Worm (Caenorhabditis elegans) whole organism, late embryonic: ENCODE data around the gene B0302.2.

Experiments used
- C38D4.7 ChIP-seq: fragments of 200-800 bp; sonication (Bioruptor generic); optimal IDR thresholded peaks from 2 replicates; lab custom pipeline; 2018; ENCODE audit warnings: mild to moderate bottlenecking, missing genetic modification characterization, moderate library complexity, missing compliant biosample characterization
- K02D7.2 ChIP-seq: sonication (generic microtip); optimal IDR thresholded peaks from 2 replicates; lab custom pipeline; 2017; ENCODE audit warnings: mild to moderate bottlenecking, missing genetic modification characterization, missing compliant biosample characterization
- Y22D7AL.16 ChIP-seq: sonication (generic microtip); optimal IDR thresholded peaks from 2 replicates; lab custom pipeline; 2016; ENCODE audit warnings: missing genetic modification characterization, missing compliant biosample characterization
- ama-1 ChIP-seq: fragments of 150-350 bp; optimal IDR thresholded peaks from 2 replicates; lab custom pipeline; 2014
- ceh-14 ChIP-seq: sonication (generic microtip); optimal IDR thresholded peaks from 2 replicates; lab custom pipeline; 2016; ENCODE audit warnings: missing genotype, missing genetic modification characterization, missing compliant biosample characterization
- ceh-19 ChIP-seq: fragments of 200-800 bp; sonication (Bioruptor generic); optimal IDR thresholded peaks from 2 replicates; lab custom pipeline; 2018; ENCODE audit warnings: mild to moderate bottlenecking, missing genetic modification characterization, missing compliant biosample characterization
- ceh-2 ChIP-seq: sonication (generic microtip); optimal IDR thresholded peaks from 2 replicates; lab custom pipeline; 2016; ENCODE audit warnings: missing genotype, missing genetic modification characterization, missing compliant biosample characterization
- ceh-22 ChIP-seq: sonication (generic microtip); optimal IDR thresholded peaks from 2 replicates; lab custom pipeline; 2017; ENCODE audit warnings: missing biosample characterization, missing genetic modification characterization
- ceh-30 ChIP-seq: fragments of 150-350 bp; optimal IDR thresholded peaks from 2 replicates; lab custom pipeline; 2014; ENCODE audit warnings: missing biosample characterization, missing genetic modification characterization
- ceh-31 ChIP-seq: sonication (generic microtip); optimal IDR thresholded peaks from 2 replicates; lab custom pipeline; 2016; ENCODE audit warnings: missing genetic modification characterization, missing compliant biosample characterization
- ceh-45 ChIP-seq: fragments of 200-800 bp; sonication (Bioruptor generic); IDR thresholded peaks from 2 replicates; pipeline ENCODE4 v1.3.6; 2022; ENCODE audit warnings: missing genetic modification reagents, missing genetic modification characterization, missing compliant biosample characterization
- ceh-48 ChIP-seq: sonication (generic microtip); optimal IDR thresholded peaks from 2 replicates; lab custom pipeline; 2016; ENCODE audit warnings: missing genetic modification characterization, inconsistent platforms, missing compliant biosample characterization
- ceh-9 ChIP-seq: sonication (generic microtip); optimal IDR thresholded peaks from 2 replicates; lab custom pipeline; 2016; ENCODE audit warnings: mild to moderate bottlenecking, missing genetic modification characterization, inconsistent platforms, missing compliant biosample characterization
- che-1 ChIP-seq: sonication (generic microtip); optimal IDR thresholded peaks from 2 replicates; lab custom pipeline; 2016; ENCODE audit warnings: mild to moderate bottlenecking, missing genetic modification characterization, missing compliant biosample characterization
- dmd-4 ChIP-seq: sonication (generic microtip); optimal IDR thresholded peaks from 2 replicates; lab custom pipeline; 2016; ENCODE audit warnings: borderline replicate concordance, missing genetic modification characterization, missing compliant biosample characterization
- elt-4 ChIP-seq: sonication (generic microtip); optimal IDR thresholded peaks from 2 replicates; lab custom pipeline; 2016; ENCODE audit warnings: missing genetic modification characterization, missing compliant biosample characterization
- ets-4 ChIP-seq: sonication (generic microtip); optimal IDR thresholded peaks from 2 replicates; lab custom pipeline; 2016; ENCODE audit warnings: missing genetic modification characterization, missing compliant biosample characterization
- eyg-1 ChIP-seq: sonication (generic microtip); optimal IDR thresholded peaks from 2 replicates; lab custom pipeline; 2016; ENCODE audit warnings: missing genotype, missing genetic modification characterization, missing compliant biosample characterization
- fax-1 ChIP-seq: sonication (generic microtip); optimal IDR thresholded peaks from 2 replicates; lab custom pipeline; 2016; ENCODE audit warnings: missing genotype, missing genetic modification characterization, missing compliant biosample characterization
- gmeb-2 ChIP-seq: sonication (generic microtip); optimal IDR thresholded peaks from 2 replicates; lab custom pipeline; 2016; ENCODE audit warnings: missing genetic modification characterization, inconsistent platforms, missing compliant biosample characterization
- hlh-15 ChIP-seq: sonication (generic microtip); optimal IDR thresholded peaks from 2 replicates; lab custom pipeline; 2016; ENCODE audit warnings: missing genetic modification characterization, missing compliant biosample characterization
- hlh-30 ChIP-seq: sonication (generic microtip); optimal IDR thresholded peaks from 2 replicates; lab custom pipeline; 2017; ENCODE audit warnings: antibody characterized with exemption, missing genetic modification characterization, missing compliant biosample characterization; ENCODE audit not compliant: insufficient read depth
- hlh-6 ChIP-seq: sonication (generic microtip); optimal IDR thresholded peaks from 2 replicates; lab custom pipeline; 2016; ENCODE audit warnings: missing genotype, missing genetic modification characterization, missing compliant biosample characterization
- lin-11 ChIP-seq: fragments of 200-800 bp; sonication (Bioruptor generic); optimal IDR thresholded peaks from 2 replicates; lab custom pipeline; 2018; ENCODE audit warnings: mild to moderate bottlenecking, missing genetic modification characterization, missing compliant biosample characterization
- nhr-11 ChIP-seq: fragments of 150-350 bp; optimal IDR thresholded peaks from 2 replicates; lab custom pipeline; 2014; ENCODE audit warnings: missing biosample characterization, missing genetic modification characterization
- npax-4 ChIP-seq: sonication (generic microtip); optimal IDR thresholded peaks from 2 replicates; lab custom pipeline; 2016; ENCODE audit warnings: missing genetic modification characterization, missing compliant biosample characterization
- odd-2 ChIP-seq: sonication (generic microtip); optimal IDR thresholded peaks from 2 replicates; lab custom pipeline; 2017; ENCODE audit warnings: antibody characterized with exemption, mild to moderate bottlenecking, missing genetic modification characterization, missing compliant biosample characterization
- pat-9 ChIP-seq: fragments of 200-800 bp; sonication (Bioruptor generic); optimal IDR thresholded peaks from 2 replicates; lab custom pipeline; 2018; ENCODE audit warnings: mild to moderate bottlenecking, missing genetic modification characterization, moderate library complexity, missing compliant biosample characterization
- pqm-1 ChIP-seq: sonication (generic microtip); optimal IDR thresholded peaks from 2 replicates; lab custom pipeline; 2016; ENCODE audit warnings: missing genetic modification characterization, missing compliant biosample characterization
- pros-1 ChIP-seq: fragments of 150-350 bp; optimal IDR thresholded peaks from 2 replicates; lab custom pipeline; 2014; ENCODE audit warnings: missing biosample characterization, missing genetic modification reagents, missing genetic modification characterization
- rnt-1 ChIP-seq: sonication (generic microtip); optimal IDR thresholded peaks from 2 replicates; lab custom pipeline; 2016; ENCODE audit warnings: missing genetic modification characterization, missing compliant biosample characterization
- sox-2 ChIP-seq: fragments of 200-800 bp; sonication (Bioruptor generic); IDR thresholded peaks from 2 replicates; pipeline ENCODE4 v1.3.6; 2022; ENCODE audit warnings: missing genetic modification reagents, missing genetic modification characterization, missing compliant biosample characterization
- sox-4 ChIP-seq: sonication (generic microtip); optimal IDR thresholded peaks from 2 replicates; lab custom pipeline; 2017; ENCODE audit warnings: mild to moderate bottlenecking, missing genetic modification characterization, inconsistent platforms, missing compliant biosample characterization
- unc-3 ChIP-seq, 2 experiments: fragments of 200-800 bp in 1 of 2; sonication (Bioruptor generic) in 1 of 2; sonication (generic microtip) in 1 of 2; conservative IDR thresholded peaks in 1 of 2; optimal IDR thresholded peaks in 1 of 2; 2 replicates each; pipeline versions ENCODE4 v1.3.6 to Lab custom; 2016 to 2022; ENCODE audit warnings: missing compliant biosample characterization in 2 of 2, missing genetic modification characterization in 2 of 2, missing genetic modification reagents in 1 of 2
- unc-42 ChIP-seq: sonication (generic microtip); optimal IDR thresholded peaks from 2 replicates; lab custom pipeline; 2016; ENCODE audit warnings: missing genotype, missing genetic modification characterization, missing compliant biosample characterization
- unc-86 ChIP-seq: sonication (generic microtip); optimal IDR thresholded peaks from 2 replicates; lab custom pipeline; 2016; ENCODE audit warnings: missing genetic modification characterization, missing compliant biosample characterization
- zip-5 ChIP-seq: sonication (generic microtip); optimal IDR thresholded peaks from 2 replicates; lab custom pipeline; 2016; ENCODE audit warnings: missing genetic modification characterization, missing compliant biosample characterization

B0302.2 gene

DNA sequence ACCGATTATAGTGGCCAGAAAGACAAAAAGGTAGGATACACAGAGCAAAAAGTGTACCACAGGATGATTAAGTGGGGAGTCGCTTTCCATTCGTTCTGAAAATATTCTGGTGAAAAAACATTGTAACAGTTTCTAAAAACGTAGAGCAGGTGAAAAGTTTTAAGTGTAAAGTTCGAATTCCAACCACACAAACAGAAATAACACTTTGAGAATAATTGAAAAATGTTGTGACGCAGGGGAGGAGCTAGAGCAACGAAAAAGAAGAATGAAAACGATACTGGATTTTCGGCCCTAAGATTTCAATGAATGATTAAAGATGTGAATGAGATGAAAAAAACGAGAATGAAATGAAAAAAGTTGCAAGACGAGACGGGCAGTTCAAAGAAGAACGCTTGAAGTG is 20.5 kb upstream of the B0302.2 start, which contains the start of gene npr-21:
TSS of gene npr-21 (minus strand) at position 101 of the 400 bp plus-strand sequence.
- TF ChIP-seq unc-3 (GFP tag; conservative IDR thresholded peaks at IDR 0.05; lab: Robert Waterston, UW) (no peak), unc-3 (tag; optimal IDR thresholded peaks at IDR 0.05; lab: Kevin White, UChicago) (no peak), ama-1 (no peak), ceh-30 (tag; lab: Kevin White, UChicago) (no peak), unc-86 (no peak), ceh-2 (no peak), C38D4.7 (GFP tag; lab: Kevin White, UChicago) (no peak), ceh-45 (GFP tag; lab: Robert Waterston, UW) (no peak), hlh-30 (no peak), pqm-1 (tag; lab: Kevin White, UChicago) (no peak), ceh-14 (tag; lab: Kevin White, UChicago) (no peak), pat-9 (tag; lab: Kevin White, UChicago) (no peak), hlh-6 (tag; lab: Kevin White, UChicago) (no peak), lin-11 (tag; lab: Kevin White, UChicago) (no peak), Y22D7AL.16 (tag; lab: Kevin White, UChicago) (no peak), che-1 (tag; lab: Kevin White, UChicago) (no peak), sox-2 (GFP tag; lab: Robert Waterston, UW) (no peak), sox-4 (tag; lab: Kevin White, UChicago) (no peak), elt-4 (no peak), ets-4 (tag; lab: Kevin White, UChicago) (no peak), pros-1 (tag; lab: Kevin White, UChicago) (no peak)

DNA sequence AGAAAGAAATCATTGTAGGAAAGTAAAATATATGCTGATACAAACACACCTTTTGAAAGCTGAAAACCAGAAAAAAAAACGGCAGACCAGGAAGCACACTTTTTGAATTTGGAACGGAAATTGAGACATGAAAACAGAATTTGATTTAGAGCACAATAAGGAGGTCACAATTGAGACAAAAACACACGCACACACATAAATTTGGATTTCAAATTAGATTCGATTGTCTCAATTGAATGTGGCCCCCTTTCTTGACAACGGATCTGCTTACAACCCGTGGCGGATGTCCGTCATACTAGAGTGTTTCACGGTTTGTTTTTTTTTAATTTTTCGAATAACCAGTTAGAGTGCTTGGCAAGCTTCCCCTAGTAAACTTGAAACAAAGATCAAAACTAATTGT is 10.3 kb upstream of the B0302.2 start:
- TF ChIP-seq fax-1 (tag; lab: Kevin White, UChicago) (no peak), ceh-45 (GFP tag; lab: Robert Waterston, UW) (no peak), hlh-15 (tag; lab: Kevin White, UChicago) (no peak), K02D7.2 (no peak), dmd-4 (no peak)

DNA sequence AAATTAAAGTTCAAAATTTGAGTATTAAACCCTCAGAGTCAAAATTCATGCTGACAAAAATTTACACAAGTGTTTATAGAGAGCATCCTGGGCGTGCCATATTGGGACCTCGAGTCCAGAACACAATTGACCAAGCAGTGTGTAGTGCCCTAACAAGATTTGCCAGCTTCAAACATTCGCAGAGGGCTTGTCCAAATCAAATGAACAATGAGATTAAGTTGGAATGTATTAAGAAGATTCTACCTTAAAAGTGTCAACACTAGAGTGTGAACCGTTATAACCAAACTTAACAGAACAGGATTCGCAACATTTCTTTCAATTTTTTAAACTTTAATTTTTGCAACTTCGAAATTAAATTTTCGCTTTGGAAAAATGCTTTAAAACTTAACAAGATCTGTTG is 7.9 kb upstream of the B0302.2 start:
- no peak for TF ChIP-seq pqm-1 (tag; lab: Kevin White, UChicago)
- no peak for TF ChIP-seq gmeb-2 (tag; lab: Kevin White, UChicago)
- TF ChIP-seq unc-42 (tag; lab: Kevin White, UChicago) = peak; percentile 59
- no peak for TF ChIP-seq rnt-1 (tag; lab: Kevin White, UChicago)
- no peak for TF ChIP-seq nhr-11 (tag; lab: Kevin White, UChicago)
- no peak for TF ChIP-seq ceh-19
- TF ChIP-seq ceh-31 (tag; lab: Kevin White, UChicago) = no peak
- TF ChIP-seq odd-2 (tag; lab: Kevin White, UChicago) = no peak

DNA sequence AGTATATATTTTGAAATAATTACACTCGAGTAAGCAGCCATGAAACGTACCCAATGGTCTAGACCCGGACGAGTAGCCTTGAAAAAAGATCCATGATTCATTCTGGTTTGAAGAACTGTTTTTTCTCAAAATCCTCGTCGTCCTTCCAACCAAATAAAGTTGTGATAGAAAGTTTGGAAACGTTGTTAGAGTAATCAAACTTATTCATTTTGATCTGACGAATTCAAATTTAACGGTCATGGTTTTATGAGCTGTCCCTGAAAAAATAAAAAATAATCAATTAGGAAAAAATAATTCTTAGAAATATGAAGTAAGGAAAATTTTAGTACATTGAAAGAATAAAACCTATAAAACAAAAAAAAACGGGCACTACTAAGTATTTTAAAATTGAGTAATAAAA is 1.7 kb upstream of the B0302.2 start, which contains the start of gene B0302.4:
TSS of gene B0302.4 (minus strand) at position 101 of the 400 bp plus-strand sequence.
- TF ChIP-seq zip-5 (tag; lab: Kevin White, UChicago) (no peak), ceh-48 (tag; lab: Kevin White, UChicago) (no peak), elt-4 (no peak), npax-4 (tag; lab: Kevin White, UChicago) (no peak), ceh-9 (tag; lab: Kevin White, UChicago) (no peak), ceh-22 (tag; lab: Kevin White, UChicago) (no peak), ets-4 (tag; lab: Kevin White, UChicago) (no peak), hlh-15 (tag; lab: Kevin White, UChicago) (no peak), ceh-19 (no peak), eyg-1 (tag; lab: Kevin White, UChicago) (no peak)
